Fruit fly (Drosophila melanogaster) whole organism, prepupa: Measurements from ENCODE around the gene CG13058.
A peak's percentile ranks its signal among the peaks of the same experiment; 100 is the strongest.

Source experiments
- CG11294 ChIP-seq: fragments of 200-800 bp; sonication (Bioruptor generic); IDR thresholded peaks from 2 replicates; pipeline ENCODE4 v1.3.6; 2022; ENCODE audit warnings: missing biosample characterization, missing genetic modification characterization
- CG1621 ChIP-seq: fragments of 200-800 bp; sonication (Bioruptor generic); optimal IDR thresholded peaks from 3 replicates; lab custom pipeline; 2018; ENCODE audit warnings: missing biosample characterization, mild to moderate bottlenecking, missing genetic modification characterization
- CG31627 ChIP-seq: fragments of 200-800 bp; sonication (Bioruptor generic); optimal IDR thresholded peaks from 3 replicates; lab custom pipeline; 2016; ENCODE audit warnings: missing biosample characterization, missing genetic modification characterization
- CG6163 ChIP-seq: fragments of 200-800 bp; sonication (Bioruptor generic); IDR thresholded peaks from 3 replicates; pipeline ENCODE4 v1.3.6; 2022; ENCODE audit warnings: missing biosample characterization, missing genetic modification characterization
- CG6792 ChIP-seq: fragments of 200-800 bp; sonication (Bioruptor generic); optimal IDR thresholded peaks from 3 replicates; lab custom pipeline; 2016; ENCODE audit warnings: missing biosample characterization, missing genetic modification characterization
- CG6808 ChIP-seq: fragments of 200-800 bp; sonication (Bioruptor generic); optimal IDR thresholded peaks from 3 replicates; lab custom pipeline; 2017; ENCODE audit warnings: missing biosample characterization, missing genetic modification characterization, mild to moderate bottlenecking, moderate library complexity, missing genetic modification reagents
- CG9139 ChIP-seq: fragments of 200-800 bp; sonication (Bioruptor generic); optimal IDR thresholded peaks from 3 replicates; lab custom pipeline; 2017; ENCODE audit warnings: missing biosample characterization, mild to moderate bottlenecking, missing genetic modification characterization
- Eip78C ChIP-seq: fragments of 200-800 bp; sonication (Bioruptor generic); peaks from one replicate; lab custom pipeline; 2016; ENCODE audit warnings: missing biosample characterization, missing genetic modification characterization
- Ets96B ChIP-seq: fragments of 200-800 bp; optimal IDR thresholded peaks from 2 replicates; lab custom pipeline; 2019; ENCODE audit warnings: missing biosample characterization, mild to moderate bottlenecking, missing genetic modification characterization, moderate library complexity
- Gug ChIP-seq: fragments of 200-800 bp; sonication (Bioruptor generic); IDR thresholded peaks from 2 replicates; pipeline ENCODE4 v1.3.6; 2022; ENCODE audit warnings: missing biosample characterization, missing genetic modification characterization
- Lpt ChIP-seq: fragments of 200-800 bp; sonication (Bioruptor generic); optimal IDR thresholded peaks from 3 replicates; lab custom pipeline; 2016; ENCODE audit warnings: missing biosample characterization, missing genetic modification characterization
- OdsH ChIP-seq: fragments of 200-800 bp; sonication (Bioruptor generic); optimal IDR thresholded peaks from 3 replicates; lab custom pipeline; 2016; ENCODE audit warnings: missing biosample characterization, missing genetic modification characterization
- Smox ChIP-seq: fragments of 200-800 bp; sonication (Bioruptor generic); optimal IDR thresholded peaks from 3 replicates; lab custom pipeline; 2016; ENCODE audit warnings: missing biosample characterization, missing genetic modification characterization
- Sox14 ChIP-seq: fragments of 200-800 bp; sonication (Bioruptor generic); optimal IDR thresholded peaks from 3 replicates; lab custom pipeline; 2016; ENCODE audit warnings: missing biosample characterization, missing genetic modification characterization
- acj6 ChIP-seq: fragments of 200-800 bp; sonication (Bioruptor generic); optimal IDR thresholded peaks from 3 replicates; lab custom pipeline; 2016; ENCODE audit warnings: missing biosample characterization, missing genetic modification characterization
- dac ChIP-seq: fragments of 200-800 bp; sonication (Bioruptor generic); optimal IDR thresholded peaks from 2 replicates; lab custom pipeline; 2017; ENCODE audit warnings: missing biosample characterization, mild to moderate bottlenecking, missing genetic modification characterization
- esn ChIP-seq: fragments of 200-800 bp; sonication (Bioruptor generic); optimal IDR thresholded peaks from 2 replicates; lab custom pipeline; 2016; ENCODE audit warnings: missing biosample characterization, mild to moderate bottlenecking, missing genetic modification characterization, moderate library complexity
- fd59A ChIP-seq: fragments of 200-800 bp; sonication (Bioruptor generic); optimal IDR thresholded peaks from 2 replicates; lab custom pipeline; 2017; ENCODE audit warnings: missing biosample characterization, mild to moderate bottlenecking, missing genetic modification characterization, missing genetic modification reagents
- fd85E ChIP-seq: fragments of 200-800 bp; sonication (Bioruptor generic); optimal IDR thresholded peaks from 3 replicates; lab custom pipeline; 2016; ENCODE audit warnings: missing biosample characterization, missing genetic modification characterization
- fkh ChIP-seq: fragments of 200-800 bp; sonication (Bioruptor generic); optimal IDR thresholded peaks from 3 replicates; lab custom pipeline; 2017; ENCODE audit warnings: missing biosample characterization, mild to moderate bottlenecking, missing genetic modification characterization, moderate library complexity
- lz ChIP-seq: fragments of 200-800 bp; sonication (Bioruptor generic); optimal IDR thresholded peaks from 3 replicates; lab custom pipeline; 2016; ENCODE audit warnings: missing biosample characterization, missing genetic modification characterization
- pdm3 ChIP-seq: fragments of 200-800 bp; sonication (Bioruptor generic); optimal IDR thresholded peaks from 3 replicates; lab custom pipeline; 2016; ENCODE audit warnings: missing biosample characterization, missing genetic modification characterization
- salr ChIP-seq, 2 experiments: fragments of 200-800 bp; sonication (Bioruptor generic); optimal IDR thresholded peaks; 3 replicates each; lab custom pipeline; 2016 to 2018; ENCODE audit warnings: missing biosample characterization in 2 of 2, missing genetic modification characterization in 2 of 2, mild to moderate bottlenecking in 1 of 2
- spab ChIP-seq: fragments of 200-800 bp; sonication (Bioruptor generic); optimal IDR thresholded peaks from 2 replicates; lab custom pipeline; 2017; ENCODE audit warnings: missing biosample characterization, mild to moderate bottlenecking, missing genetic modification characterization, missing genetic modification reagents
- vri ChIP-seq: fragments of 200-800 bp; sonication (Bioruptor generic); optimal IDR thresholded peaks from 3 replicates; lab custom pipeline; 2016; ENCODE audit warnings: missing biosample characterization, mild to moderate bottlenecking, missing genetic modification characterization

The CG13058 gene

DNA sequence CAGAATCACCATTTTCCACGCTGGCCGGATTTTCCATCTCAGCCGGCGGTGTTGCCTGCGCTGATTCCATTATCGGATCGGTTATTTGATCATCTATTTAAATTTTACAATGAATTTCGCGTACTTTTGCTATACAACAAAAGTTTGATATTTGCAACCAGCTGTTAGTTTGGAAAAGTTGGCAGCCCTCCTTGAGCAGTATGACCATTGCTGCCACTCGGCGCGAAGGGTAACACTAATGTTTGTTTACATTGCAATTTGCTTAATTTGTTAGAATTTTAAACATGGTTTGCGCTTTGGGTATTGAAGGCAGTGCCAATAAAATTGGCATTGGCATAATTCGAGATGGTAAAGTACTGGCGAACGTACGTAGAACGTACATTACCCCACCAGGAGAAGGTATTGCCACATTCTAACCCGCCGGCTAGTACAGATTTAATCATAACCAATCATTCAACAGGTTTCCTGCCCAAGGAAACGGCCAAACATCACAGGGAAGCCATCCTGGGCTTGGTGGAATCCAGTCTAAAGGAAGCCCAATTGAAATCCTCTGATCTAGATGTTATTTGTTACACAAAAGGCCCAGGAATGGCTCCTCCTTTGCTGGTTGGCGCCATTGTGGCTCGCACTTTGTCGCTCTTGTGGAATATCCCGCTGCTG lies 23.3 kb downstream of the CG13058 start, which contains the start of the genes Golgin104 and Tcs3:
TSS of gene Golgin104 (minus strand) at position 182 of the 660 bp plus-strand sequence.
TSS of gene Tcs3 (plus strand) at position 222 of the 660 bp plus-strand sequence.
- TF ChIP-seq dac (GFP tag; lab: Kevin White, UChicago), result no peak
- TF ChIP-seq Lpt, result no peak
- TF ChIP-seq fkh (GFP tag; lab: Kevin White, UChicago), result peak; percentile 99
- TF ChIP-seq, all 60 proteins: peak for 1

DNA sequence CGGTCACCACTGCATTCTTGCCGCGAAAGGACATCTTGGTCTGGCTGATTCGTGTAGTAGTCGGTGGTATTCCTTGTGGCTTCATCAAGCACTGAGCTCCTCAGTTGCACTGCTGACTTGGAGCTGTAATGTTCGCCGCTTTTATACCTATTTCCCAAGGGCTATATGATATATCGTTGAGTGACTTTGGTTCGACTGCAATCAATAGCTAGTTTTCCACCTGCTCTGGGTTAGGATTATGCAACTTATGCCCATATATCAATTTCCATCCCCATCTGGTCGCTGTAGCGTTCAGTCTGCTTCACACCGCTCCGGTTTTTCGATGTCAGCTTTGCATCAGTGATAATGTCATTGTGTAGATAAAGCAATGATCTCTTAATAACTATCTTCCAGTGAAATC lies 25.6 kb downstream of the CG13058 start, which contains the start of gene Pdh:
TSS of gene Pdh (minus strand) at position 101 of the 400 bp plus-strand sequence.
- TF ChIP-seq CG9139 (GFP tag; lab: Kevin White, UChicago), result no peak
- TF ChIP-seq Eip78C (GFP tag; lab: Kevin White, UChicago), result peak; percentile 1
- no peak for TF ChIP-seq Ets96B (tag; lab: Kevin White, UChicago)

DNA sequence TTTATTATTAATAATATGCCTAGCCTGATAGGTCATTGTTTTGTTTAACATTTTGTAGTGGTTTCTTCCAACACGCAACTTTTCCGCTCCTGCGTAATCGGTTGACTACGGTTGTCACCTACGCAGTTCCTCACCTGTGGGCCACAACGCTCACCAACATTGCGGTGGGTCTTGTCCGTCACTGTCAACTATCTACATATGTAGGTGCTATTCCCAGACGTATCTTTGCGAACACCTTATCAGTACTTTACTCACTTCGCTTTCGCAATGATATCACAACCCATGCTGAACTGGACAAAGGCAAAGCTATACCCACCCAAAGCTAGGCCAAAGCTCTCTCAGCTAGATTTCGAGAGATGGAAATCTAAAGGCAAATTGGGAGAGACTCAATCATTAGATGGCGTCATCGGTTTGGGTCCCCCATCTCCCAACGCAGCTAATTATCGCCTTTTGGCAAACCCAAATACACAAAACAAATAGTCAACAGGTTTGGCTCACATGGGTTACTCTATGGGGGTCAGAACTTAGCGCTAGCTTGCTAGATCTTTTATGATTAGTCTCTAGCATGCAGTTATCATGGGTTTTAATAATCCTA lies 27.6 kb downstream of the CG13058 start:
- TF ChIP-seq fkh (GFP tag; lab: Kevin White, UChicago) (peak; percentile 62), Eip78C (GFP tag; lab: Kevin White, UChicago) (peak; percentile 40), vri (GFP tag; lab: Kevin White, UChicago) (peak; percentile 72), CG31627 (GFP tag; lab: Kevin White, UChicago) (no peak)

DNA sequence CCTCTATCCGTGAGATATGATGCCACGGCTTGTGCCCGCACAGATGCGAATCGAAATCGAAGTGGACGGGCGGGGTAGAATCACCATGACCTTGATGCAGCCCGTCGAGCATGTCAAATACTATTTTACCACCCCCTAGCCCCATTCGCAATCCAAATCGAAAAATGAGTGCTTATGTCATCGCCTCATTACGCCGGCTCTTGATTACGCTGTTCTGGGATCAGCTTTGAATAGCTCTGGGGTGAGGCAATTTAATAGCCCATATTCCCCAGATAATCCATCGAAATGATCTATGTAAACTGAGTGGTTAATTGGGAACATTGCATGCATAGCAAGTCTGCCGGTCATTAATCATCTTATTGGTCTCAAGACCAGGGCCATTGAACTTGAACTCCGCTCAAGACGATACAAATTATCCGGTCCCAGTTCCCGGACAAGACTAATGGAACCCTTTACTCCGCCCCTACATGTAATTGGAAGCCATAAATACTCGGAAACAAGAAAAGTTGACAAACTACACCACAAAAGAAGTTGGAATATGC lies 28.6 kb downstream of the CG13058 start:
- TF ChIP-seq salr (GFP tag; optimal IDR thresholded peaks at IDR 0.05; lab: Kevin White, UChicago) (no peak), vri (GFP tag; lab: Kevin White, UChicago) (peak; percentile 71), pdm3 (GFP tag; lab: Kevin White, UChicago) (no peak), CG6163 (GFP tag; lab: Robert Waterston, UW) (0 out of 3 replicates have a peak, but pooled peaks have one; percentile 25), Smox (GFP tag; lab: Kevin White, UChicago) (no peak), acj6 (GFP tag; lab: Kevin White, UChicago) (no peak), Gug (GFP tag; lab: Robert Waterston, UW) (no peak), CG1621 (tag; lab: Kevin White, UChicago) (peak; percentile 21), lz (GFP tag; lab: Kevin White, UChicago) (no peak)
- TF ChIP-seq, all 60 proteins: peak for 3

DNA sequence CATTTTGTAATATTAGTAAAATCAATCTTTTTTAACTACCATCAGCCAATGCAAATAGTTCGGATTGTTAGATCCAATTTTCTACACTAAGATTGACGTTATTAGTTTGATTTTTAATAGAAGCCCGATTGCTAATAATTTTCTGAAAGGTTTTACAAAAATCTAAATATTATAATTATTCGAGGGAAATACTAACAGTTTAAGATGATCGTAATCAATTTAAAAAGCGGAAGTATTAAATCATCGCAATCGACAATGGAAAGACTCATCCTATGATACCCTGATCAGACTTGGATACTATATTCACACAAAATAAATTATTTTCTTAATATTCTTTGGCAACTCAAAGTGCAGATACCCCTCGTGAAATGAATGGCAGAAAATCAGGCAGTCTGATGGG lies 29.2 kb downstream of the CG13058 start:
- TF ChIP-seq fd85E (no peak), Sox14 (GFP tag; lab: Kevin White, UChicago) (peak; percentile 4), Smox (GFP tag; lab: Kevin White, UChicago) (no peak), CG6808 (GFP tag; lab: Kevin White, UChicago) (peak; percentile 38), Eip78C (GFP tag; lab: Kevin White, UChicago) (peak; percentile 78), salr (GFP tag; optimal IDR thresholded peaks at IDR 0.05; lab: Kevin White, UChicago) (peak in 1 of 2 experiments; percentile 40), esn (GFP tag; lab: Kevin White, UChicago) (peak; percentile 14)
- TF ChIP-seq, all 60 proteins: peak for 5

DNA sequence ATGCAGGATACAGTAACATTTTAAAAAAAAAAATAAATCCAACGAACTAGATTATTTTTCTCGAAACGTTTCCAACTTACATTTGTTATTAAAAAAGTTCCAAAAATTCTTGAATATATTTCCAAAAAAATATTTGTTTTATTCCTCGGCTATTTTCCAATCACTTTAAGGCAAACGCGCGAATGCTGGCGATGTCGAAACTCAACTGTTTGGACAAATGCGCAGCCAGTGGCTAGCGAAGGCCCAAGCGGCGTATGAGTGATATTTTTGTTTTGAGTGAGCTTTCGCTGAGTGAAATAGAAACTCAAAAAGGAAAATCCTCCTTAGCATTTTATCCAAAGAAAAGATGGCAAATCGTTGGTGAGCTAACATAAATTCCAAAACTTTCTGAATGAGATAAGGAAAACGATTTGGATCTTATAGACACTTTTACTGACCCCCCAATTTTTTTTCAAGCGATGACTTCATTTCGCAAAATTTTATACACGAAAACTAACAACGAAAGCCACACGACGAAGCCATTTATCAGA lies 30.6 kb downstream of the CG13058 start, which contains the start of gene ringer:
TSS of gene ringer (minus strand) at position 210 of the 530 bp plus-strand sequence.
- TF ChIP-seq fd59A (GFP tag; lab: Kevin White, UChicago), result no peak
- TF ChIP-seq CG11294 (GFP tag; lab: Robert Waterston, UW), result no peak
- peak; percentile 71 for TF ChIP-seq Eip78C (GFP tag; lab: Kevin White, UChicago)
- TF ChIP-seq OdsH, result no peak
- TF ChIP-seq spab (GFP tag; lab: Kevin White, UChicago), result no peak
- TF ChIP-seq CG6792, result no peak
- TF ChIP-seq, all 60 proteins: peak for 1
